Fruit fly (Drosophila melanogaster) whole organism, embryonic: ENCODE data around the gene CG4615.
A peak's percentile ranks its signal among the peaks of the same experiment; 100 is the strongest.

ENCODE experiments used
- Adf1 ChIP-seq: fragments of 200-800 bp; sonication (Bioruptor generic); IDR thresholded peaks from 2 replicates; pipeline ENCODE4 v1.3.6; 2022; ENCODE audit warnings: missing biosample characterization, missing genetic modification characterization
- Atf6 ChIP-seq: fragments of 200-800 bp; sonication (Bioruptor generic); IDR thresholded peaks from 2 replicates; pipeline ENCODE4 v1.3.6; 2022; ENCODE audit warnings: missing biosample characterization, missing genetic modification characterization
- B-H1 ChIP-seq: fragments of 200-800 bp; sonication (Bioruptor generic); IDR thresholded peaks from 3 replicates; pipeline ENCODE4 v1.3.6; 2022; ENCODE audit warnings: missing biosample characterization, missing genetic modification characterization
- BEAF-32 ChIP-seq: fragments of 200-800 bp; sonication (Bioruptor generic); optimal IDR thresholded peaks from 3 replicates; lab custom pipeline; 2017; ENCODE audit warnings: missing biosample characterization, missing genetic modification characterization, mild to moderate bottlenecking, moderate library complexity, missing genetic modification reagents
- Bdp1 ChIP-seq: fragments of 200-800 bp; sonication (Bioruptor generic); optimal IDR thresholded peaks from 3 replicates; lab custom pipeline; 2016; ENCODE audit warnings: missing biosample characterization, missing genetic modification characterization
- Bgb ChIP-seq: fragments of 200-800 bp; sonication (Bioruptor generic); IDR thresholded peaks from 2 replicates; pipeline ENCODE4 v1.3.6; 2022; ENCODE audit warnings: missing biosample characterization, missing genetic modification characterization; ENCODE audit not compliant: partially characterized antibody
- CG14710 ChIP-seq: fragments of 200-800 bp; sonication (Bioruptor generic); optimal IDR thresholded peaks from 3 replicates; lab custom pipeline; 2019; ENCODE audit warnings: missing biosample characterization, mild to moderate bottlenecking, missing genetic modification characterization, moderate library complexity
- CG2116 ChIP-seq: fragments of 200-800 bp; sonication (Bioruptor generic); optimal IDR thresholded peaks from 3 replicates; lab custom pipeline; 2018; ENCODE audit warnings: missing biosample characterization, mild to moderate bottlenecking, missing genetic modification characterization
- CG2129 ChIP-seq: fragments of 200-800 bp; sonication (Bioruptor generic); IDR thresholded peaks from 2 replicates; pipeline ENCODE4 v1.3.6; 2022; ENCODE audit warnings: missing biosample characterization, missing genetic modification characterization; ENCODE audit not compliant: partially characterized antibody
- CG32772 ChIP-seq: fragments of 200-800 bp; sonication (Bioruptor generic); IDR thresholded peaks from 2 replicates; pipeline ENCODE4 v1.3.6; 2022; ENCODE audit warnings: missing biosample characterization, missing genetic modification characterization
- CG3281 ChIP-seq: fragments of 200-800 bp; sonication (Bioruptor generic); optimal IDR thresholded peaks from 3 replicates; lab custom pipeline; 2017; ENCODE audit warnings: missing biosample characterization, mild to moderate bottlenecking, missing genetic modification characterization
- CG34376 ChIP-seq: fragments of 200-800 bp; sonication (Bioruptor generic); optimal IDR thresholded peaks from 2 replicates; lab custom pipeline; 2018; ENCODE audit warnings: missing biosample characterization, mild to moderate bottlenecking, missing genetic modification characterization
- CG6791 ChIP-seq: fragments of 200-800 bp; sonication (Bioruptor generic); IDR thresholded peaks from 3 replicates; pipeline ENCODE4 v1.3.6; 2022; ENCODE audit warnings: missing biosample characterization, missing genetic modification characterization; ENCODE audit not compliant: partially characterized antibody
- CG7357 ChIP-seq: fragments of 200-800 bp; sonication (Bioruptor generic); IDR thresholded peaks from 3 replicates; pipeline ENCODE4 v1.3.6; 2022; ENCODE audit warnings: missing biosample characterization, missing genetic modification characterization
- CG7372 ChIP-seq: fragments of 200-800 bp; sonication (Bioruptor generic); IDR thresholded peaks from 2 replicates; pipeline ENCODE4 v1.3.6; 2022; ENCODE audit warnings: missing biosample characterization, missing genetic modification characterization
- CG8924 ChIP-seq: fragments of 200-800 bp; optimal IDR thresholded peaks from 3 replicates; lab custom pipeline; 2019; ENCODE audit warnings: missing biosample characterization, mild to moderate bottlenecking, missing genetic modification characterization, moderate library complexity
- Dll ChIP-seq: fragments of 200-800 bp; sonication (Bioruptor generic); IDR thresholded peaks from 4 replicates; pipeline ENCODE4 v1.3.6; 2022; ENCODE audit warnings: missing biosample characterization, missing genetic modification characterization; ENCODE audit not compliant: partially characterized antibody
- Dref ChIP-seq: fragments of 200-800 bp; sonication (Bioruptor generic); IDR thresholded peaks from 2 replicates; pipeline ENCODE4 v1.3.6; 2022; ENCODE audit warnings: missing biosample characterization, missing genetic modification characterization
- HLH3B ChIP-seq: fragments of 200-800 bp; sonication (Bioruptor generic); IDR thresholded peaks from 2 replicates; pipeline ENCODE4 v1.3.6; 2022; ENCODE audit warnings: missing biosample characterization, missing genetic modification characterization
- HLH4C ChIP-seq: fragments of 200-800 bp; sonication (Bioruptor generic); IDR thresholded peaks from 3 replicates; pipeline ENCODE4 v1.3.6; 2022; ENCODE audit warnings: missing biosample characterization, missing genetic modification characterization; ENCODE audit not compliant: partially characterized antibody
- HmgZ ChIP-seq: fragments of 200-800 bp; sonication (Bioruptor generic); optimal IDR thresholded peaks from 2 replicates; lab custom pipeline; 2018; ENCODE audit warnings: missing biosample characterization, mild to moderate bottlenecking, missing genetic modification characterization
- Hmr ChIP-seq: fragments of 200-800 bp; sonication (Bioruptor generic); optimal IDR thresholded peaks from 3 replicates; lab custom pipeline; 2017; ENCODE audit warnings: mild to moderate bottlenecking, missing biosample characterization, missing genetic modification reagents, missing genetic modification characterization
- Hr78 ChIP-seq, 2 experiments: fragments of 200-800 bp in 1 of 2; fragments of >200 bp in 1 of 2; sonication (Bioruptor generic) in 1 of 2; optimal IDR thresholded peaks; 2 replicates each; lab custom pipeline; 2017 to 2019; ENCODE audit warnings: missing biosample characterization in 2 of 2, missing genetic modification characterization in 2 of 2, mild to moderate bottlenecking in 1 of 2, moderate library complexity in 1 of 2
- Kr ChIP-seq: fragments of 200-800 bp; sonication (Bioruptor generic); optimal IDR thresholded peaks from 2 replicates; lab custom pipeline; 2017; ENCODE audit warnings: missing biosample characterization, mild to moderate bottlenecking, missing genetic modification characterization
- Med ChIP-seq: fragments of 200-800 bp; sonication (Bioruptor generic); peaks from one replicate; lab custom pipeline; 2016; ENCODE audit warnings: missing biosample characterization, missing genetic modification characterization, mild to moderate bottlenecking, inconsistent platforms, moderate library complexity
- Nf-YC ChIP-seq: fragments of 200-800 bp; optimal IDR thresholded peaks from 3 replicates; lab custom pipeline; 2019; ENCODE audit warnings: missing biosample characterization, mild to moderate bottlenecking, missing genetic modification characterization, moderate library complexity
- Opbp ChIP-seq: fragments of 200-800 bp; sonication (Bioruptor generic); IDR thresholded peaks from 3 replicates; pipeline ENCODE4 v1.3.6; 2022; ENCODE audit warnings: missing biosample characterization, missing genetic modification characterization; ENCODE audit not compliant: partially characterized antibody
- Pdp1 ChIP-seq, 2 experiments: fragments of 200-800 bp; sonication (Bioruptor generic); optimal IDR thresholded peaks; 3 replicates each; lab custom pipeline; 2016; ENCODE audit warnings: missing biosample characterization in 2 of 2, missing genetic modification characterization in 2 of 2, mild to moderate bottlenecking in 1 of 2, moderate library complexity in 1 of 2
- Ptx1 ChIP-seq: fragments of 200-800 bp; sonication (Bioruptor generic); IDR thresholded peaks from 2 replicates; pipeline ENCODE4 v1.3.6; 2022; ENCODE audit warnings: missing biosample characterization, missing genetic modification characterization
- Scr ChIP-seq: fragments of 200-800 bp; sonication (Bioruptor generic); IDR thresholded peaks from 2 replicates; pipeline ENCODE4 v1.3.6; 2022; ENCODE audit warnings: missing biosample characterization, missing genetic modification characterization; ENCODE audit not compliant: partially characterized antibody
- Sry-δ ChIP-seq: fragments of 200-800 bp; sonication (Bioruptor generic); optimal IDR thresholded peaks from 2 replicates; lab custom pipeline; 2016; ENCODE audit warnings: missing biosample characterization, missing genetic modification characterization
- YL-1 ChIP-seq: fragments of 200-800 bp; sonication (Bioruptor generic); optimal IDR thresholded peaks from 3 replicates; lab custom pipeline; 2017; ENCODE audit warnings: missing biosample characterization, mild to moderate bottlenecking, missing genetic modification characterization
- bbx ChIP-seq: fragments of 200-800 bp; sonication (Bioruptor generic); IDR thresholded peaks from 2 replicates; pipeline ENCODE4 v1.3.6; 2022; ENCODE audit warnings: missing biosample characterization, missing genetic modification characterization; ENCODE audit not compliant: partially characterized antibody
- chinmo ChIP-seq: fragments of 200-800 bp; sonication (Bioruptor generic); IDR thresholded peaks from 4 replicates; pipeline ENCODE4 v1.3.6; 2022; ENCODE audit warnings: missing biosample characterization, missing genetic modification characterization; ENCODE audit not compliant: partially characterized antibody
- ci ChIP-seq: fragments of 200-800 bp; sonication (Bioruptor generic); IDR thresholded peaks from 3 replicates; pipeline ENCODE4 v1.3.6; 2022; ENCODE audit warnings: missing biosample characterization, missing genetic modification characterization
- crol ChIP-seq: fragments of 200-800 bp; sonication (Bioruptor generic); IDR thresholded peaks from 2 replicates; pipeline ENCODE4 v1.3.6; 2022; ENCODE audit warnings: missing biosample characterization, missing genetic modification characterization
- ewg ChIP-seq: fragments of 200-800 bp; sonication (Bioruptor generic); optimal IDR thresholded peaks from 3 replicates; lab custom pipeline; 2017; ENCODE audit warnings: mild to moderate bottlenecking, missing biosample characterization, missing genetic modification reagents, missing genetic modification characterization
- gt ChIP-seq: fragments of 200-800 bp; sonication (Bioruptor generic); IDR thresholded peaks from 2 replicates; pipeline ENCODE4 v1.3.6; 2022; ENCODE audit warnings: missing biosample characterization, missing genetic modification characterization
- inv ChIP-seq: fragments of 200-800 bp; sonication (Bioruptor generic); IDR thresholded peaks from 2 replicates; pipeline ENCODE4 v1.3.6; 2022; ENCODE audit warnings: missing biosample characterization, missing genetic modification characterization; ENCODE audit not compliant: partially characterized antibody
- knrl ChIP-seq: fragments of 200-800 bp; sonication (Bioruptor generic); IDR thresholded peaks from 3 replicates; pipeline ENCODE4 v1.3.6; 2022; ENCODE audit warnings: missing biosample characterization, missing genetic modification characterization; ENCODE audit not compliant: partially characterized antibody
- nmo ChIP-seq: fragments of 200-800 bp; sonication (Bioruptor generic); optimal IDR thresholded peaks from 2 replicates; lab custom pipeline; 2018; ENCODE audit warnings: missing biosample characterization, mild to moderate bottlenecking, missing genetic modification characterization, moderate library complexity
- nom ChIP-seq: fragments of 200-800 bp; sonication (Bioruptor generic); optimal IDR thresholded peaks from 2 replicates; lab custom pipeline; 2017; ENCODE audit warnings: missing biosample characterization, missing genetic modification characterization, mild to moderate bottlenecking, moderate library complexity, missing genetic modification reagents
- onecut ChIP-seq: fragments of 200-800 bp; sonication (Bioruptor generic); IDR thresholded peaks from 2 replicates; pipeline ENCODE4 v1.3.6; 2022; ENCODE audit warnings: missing biosample characterization, missing genetic modification characterization
- p53 ChIP-seq: fragments of 200-800 bp; sonication (Bioruptor generic); optimal IDR thresholded peaks from 2 replicates; lab custom pipeline; 2016; ENCODE audit warnings: missing biosample characterization, missing genetic modification characterization
- pros ChIP-seq: fragments of 200-800 bp; sonication (Bioruptor generic); optimal IDR thresholded peaks from 3 replicates; lab custom pipeline; 2019; ENCODE audit warnings: missing biosample characterization, mild to moderate bottlenecking, missing genetic modification characterization, moderate library complexity
- sens ChIP-seq: fragments of 200-800 bp; sonication (Bioruptor generic); peaks from one replicate; lab custom pipeline; 2016; ENCODE audit warnings: missing biosample characterization, missing genetic modification characterization
- slbo ChIP-seq: fragments of 200-800 bp; sonication (Bioruptor generic); IDR thresholded peaks from 2 replicates; pipeline ENCODE4 v1.3.6; 2022; ENCODE audit warnings: missing biosample characterization, missing genetic modification characterization

The CG4615 gene

dm6 chrX:7109793-7110606 is 7.9 kb upstream of the CG4615 start, which contains the start of gene fz4 (continued):
- TF ChIP-seq nmo (GFP tag; lab: Kevin White, UChicago) (peak; percentile 30), chinmo (GFP tag; lab: Robert Waterston, UW) (0 out of 4 replicates have a peak, but pooled peaks have one; percentile 43), CG8924 (tag; lab: Kevin White, UChicago) (peak; percentile 27), slbo (GFP tag; lab: Robert Waterston, UW) (peak; percentile 28; the same call in 1 of the 2 replicates), sens (peak; percentile 27), HmgZ (tag; lab: Kevin White, UChicago) (no peak), knrl (GFP tag; lab: Robert Waterston, UW) (peak; percentile 76), HLH4C (GFP tag; lab: Robert Waterston, UW) (peak; percentile 65), Scr (peak; percentile 80), B-H1 (GFP tag; lab: Robert Waterston, UW) (no peak), Nf-YC (peak; percentile 4), CG6791 (peak; percentile 81), gt (no peak), BEAF-32 (peak; percentile 78), CG3281 (GFP tag; lab: Kevin White, UChicago) (no peak), Bgb (GFP tag; lab: Robert Waterston, UW) (peak; percentile 90), Adf1 (peak; percentile 61; the same call in 1 of the 2 replicates), Pdp1 (GFP tag; optimal IDR thresholded peaks at IDR 0.05; lab: Kevin White, UChicago) (peak in 1 of 2 experiments; percentile 43), Hr78 (GFP tag; optimal IDR thresholded peaks at IDR 0.05; lab: Kevin White, UChicago) (peak in 1 of 2 experiments; percentile 15), Med (peak; percentile 63), Atf6 (GFP tag; lab: Robert Waterston, UW) (no peak), Hmr (peak; percentile 23), Ptx1 (0 out of 2 replicates have a peak, but pooled peaks have one; percentile 14), Sry-δ (GFP tag; lab: Kevin White, UChicago) (peak; percentile 89), Dll (GFP tag; lab: Robert Waterston, UW) (peak; percentile 78), CG14710 (tag; lab: Kevin White, UChicago) (peak; percentile 57), CG34376 (GFP tag; lab: Kevin White, UChicago) (peak; percentile 46), crol (peak; percentile 98), onecut (GFP tag; lab: Robert Waterston, UW) (0 out of 2 replicates have a peak, but pooled peaks have one; percentile 17), Kr (GFP tag; lab: Kevin White, UChicago) (peak; percentile 13), Dref (peak; percentile 88), YL-1 (GFP tag; lab: Kevin White, UChicago) (peak; percentile 76), Bdp1 (GFP tag; lab: Kevin White, UChicago) (no peak), CG7372 (GFP tag; lab: Robert Waterston, UW) (no peak), CG2116 (GFP tag; lab: Kevin White, UChicago) (peak; percentile 65), ci (GFP tag; lab: Robert Waterston, UW) (peak; percentile 61; the same call in 1 of the 3 replicates), CG7357 (GFP tag; lab: Robert Waterston, UW) (no peak), ewg (GFP tag; lab: Kevin White, UChicago) (no peak), p53 (GFP tag; lab: Kevin White, UChicago) (no peak), bbx (peak; percentile 84), CG32772 (peak; percentile 22; the same call in 1 of the 2 replicates), HLH3B (GFP tag; lab: Robert Waterston, UW) (no peak), pros (GFP tag; lab: Kevin White, UChicago) (peak; percentile 42), inv (GFP tag; lab: Robert Waterston, UW) (peak; percentile 69), Opbp (peak; percentile 83), nom (peak; percentile 61), CG2129 (GFP tag; lab: Robert Waterston, UW) (peak; percentile 50; the same call in 1 of the 2 replicates)
